Worm (Caenorhabditis elegans) whole organism, late embryonic: ENCODE results near the gene F14D2.19.

Experiments used
- ama-1 ChIP-seq: fragments of 150-350 bp; optimal IDR thresholded peaks from 2 replicates; lab custom pipeline; 2014
- ceh-45 ChIP-seq: fragments of 200-800 bp; sonication (Bioruptor generic); IDR thresholded peaks from 2 replicates; pipeline ENCODE4 v1.3.6; 2022; ENCODE audit warnings: missing genetic modification reagents, missing genetic modification characterization, missing compliant biosample characterization
- ceh-6 ChIP-seq: fragments of 200-800 bp; sonication (Bioruptor generic); optimal IDR thresholded peaks from 2 replicates; lab custom pipeline; 2018; ENCODE audit warnings: mild to moderate bottlenecking, missing genetic modification characterization, missing compliant biosample characterization
- hlh-13 ChIP-seq: fragments of 200-800 bp; sonication (Bioruptor generic); optimal IDR thresholded peaks from 2 replicates; lab custom pipeline; 2018; ENCODE audit warnings: mild to moderate bottlenecking, missing genetic modification characterization, missing compliant biosample characterization
- lim-6 ChIP-seq: sonication (generic microtip); optimal IDR thresholded peaks from 2 replicates; lab custom pipeline; 2016; ENCODE audit warnings: missing genetic modification characterization, missing compliant biosample characterization
- nfya-1 ChIP-seq: sonication (generic microtip); optimal IDR thresholded peaks from 2 replicates; lab custom pipeline; 2017; ENCODE audit warnings: missing genetic modification characterization, mild to moderate bottlenecking, missing compliant biosample characterization, antibody characterized with exemption, moderate library complexity
- nhr-11 ChIP-seq: fragments of 150-350 bp; optimal IDR thresholded peaks from 2 replicates; lab custom pipeline; 2014; ENCODE audit warnings: missing biosample characterization, missing genetic modification characterization
- nhr-232 ChIP-seq: sonication (generic microtip); optimal IDR thresholded peaks from 2 replicates; lab custom pipeline; 2016; ENCODE audit warnings: missing genetic modification characterization, missing compliant biosample characterization
- pha-4 ChIP-seq: fragments of 150-350 bp; optimal IDR thresholded peaks from 2 replicates; lab custom pipeline; 2018; ENCODE audit warnings: missing biosample characterization, missing genetic modification reagents, missing genetic modification characterization
- pqm-1 ChIP-seq: sonication (generic microtip); optimal IDR thresholded peaks from 2 replicates; lab custom pipeline; 2016; ENCODE audit warnings: missing genetic modification characterization, missing compliant biosample characterization
- unc-42 ChIP-seq: sonication (generic microtip); optimal IDR thresholded peaks from 2 replicates; lab custom pipeline; 2016; ENCODE audit warnings: missing genotype, missing genetic modification characterization, missing compliant biosample characterization
- ztf-16 ChIP-seq: sonication (generic microtip); optimal IDR thresholded peaks from 2 replicates; lab custom pipeline; 2017; ENCODE audit warnings: missing genetic modification characterization, missing compliant biosample characterization

- TF ChIP-seq nhr-232 (tag; lab: Kevin White, UChicago), result no peak
- no peak for TF ChIP-seq ceh-45 (GFP tag; lab: Robert Waterston, UW)
- TF ChIP-seq ama-1 (lab: Kevin White, UChicago), result no peak
- no peak for TF ChIP-seq pqm-1 (tag; lab: Kevin White, UChicago)
- TF ChIP-seq hlh-13 (GFP tag; lab: Kevin White, UChicago), result no peak
- TF ChIP-seq lim-6 (tag; lab: Kevin White, UChicago), result no peak
- no peak for TF ChIP-seq nfya-1 (tag; lab: Kevin White, UChicago)
- TF ChIP-seq pha-4, result no peak
- no peak for TF ChIP-seq ceh-6 (GFP tag; lab: Kevin White, UChicago)
- no peak for TF ChIP-seq ztf-16 (tag; lab: Kevin White, UChicago)
- no peak for TF ChIP-seq nhr-11 (tag; lab: Kevin White, UChicago)
- no peak for TF ChIP-seq unc-42 (tag; lab: Kevin White, UChicago)
Measured at ce11 chrII:3287073-3287472, 49.9 kb downstream of the F14D2.19 start, which contains the start of gene sri-63.
